Worm (Caenorhabditis elegans): ENCODE results near the gene spp-21.

The spp-21 gene

ce11 chrX:11471893-11472292 is 18.0 kb upstream of the spp-21 start (continued):
- TF ChIP-seq ceh-63 (GFP tag; optimal IDR thresholded peaks at IDR 0.05) = no peak
- TF ChIP-seq Y116A8C.19 (tag; optimal IDR thresholded peaks at IDR 0.05; ENCODE audit: borderline replicate concordance) = no peak
- peak in 2 of 3 experiments; percentile 5 to 6 for TF ChIP-seq ceh-82 (tag; optimal IDR thresholded peaks at IDR 0.05)
- no peak for TF ChIP-seq lir-3 (tag; optimal IDR thresholded peaks at IDR 0.05; ENCODE audit: poor library complexity)
- no peak for TF ChIP-seq F16B12.6 (tag; optimal IDR thresholded peaks at IDR 0.05)
- TF ChIP-seq tlp-1 (tag; optimal IDR thresholded peaks at IDR 0.05) = no peak
- TF ChIP-seq lin-14 (GFP tag; optimal IDR thresholded peaks at IDR 0.05) = peak; percentile 96
- TF ChIP-seq vab-15 (tag; optimal IDR thresholded peaks at IDR 0.05) = no peak
- no peak for TF ChIP-seq hpl-2 (GFP tag; optimal IDR thresholded peaks at IDR 0.05)
- TF ChIP-seq lsy-2 (tag; optimal IDR thresholded peaks at IDR 0.05) = peak; percentile 3 to 25
- TF ChIP-seq fkh-10 (GFP tag; optimal IDR thresholded peaks at IDR 0.05) = peak; percentile 13
- TF ChIP-seq nhr-76 (tag; optimal IDR thresholded peaks at IDR 0.05) = no peak
- no peak for TF ChIP-seq sup-37 (GFP tag; optimal IDR thresholded peaks at IDR 0.05)
- no peak for TF ChIP-seq elt-3 (tag; optimal IDR thresholded peaks at IDR 0.05)
- TF ChIP-seq swsn-7 (tag; optimal IDR thresholded peaks at IDR 0.05) = peak; percentile 25
- TF ChIP-seq nhr-19 (GFP tag; conservative IDR thresholded peaks at IDR 0.05) = peak; percentile 56
- peak; percentile 11; the same call in 1 of the 2 replicates for TF ChIP-seq isw-1 (GFP tag; IDR thresholded peaks at IDR 0.05)
- TF ChIP-seq ets-5 (GFP tag; IDR thresholded peaks at IDR 0.05) = no peak
- peak; percentile 42 for TF ChIP-seq snpc-4 (tag; optimal IDR thresholded peaks at IDR 0.05)
- peak; percentile 51 for TF ChIP-seq unc-86 (tag; optimal IDR thresholded peaks at IDR 0.05)
- peak; percentile 29 for TF ChIP-seq ztf-4 (tag; optimal IDR thresholded peaks at IDR 0.05)
- TF ChIP-seq ceh-88 (GFP tag; IDR thresholded peaks at IDR 0.05) = no peak
- no peak for TF ChIP-seq C04F5.9 (tag; optimal IDR thresholded peaks at IDR 0.05)
- no peak for TF ChIP-seq unc-98 (GFP tag; IDR thresholded peaks at IDR 0.05)
- TF ChIP-seq dsc-1 (tag; optimal IDR thresholded peaks at IDR 0.05) = no peak
- TF ChIP-seq C16A3.4 (tag; optimal IDR thresholded peaks at IDR 0.05) = no peak
- no peak for TF ChIP-seq egl-27 (tag; optimal IDR thresholded peaks at IDR 0.05)
- peak; percentile 25 for TF ChIP-seq pax-3 (tag; optimal IDR thresholded peaks at IDR 0.05)
- TF ChIP-seq nhr-90 (tag; optimal IDR thresholded peaks at IDR 0.05; ENCODE audit: poor library complexity) = no peak
- no peak for TF ChIP-seq alr-1 (tag; optimal IDR thresholded peaks at IDR 0.05; ENCODE audit: borderline replicate concordance)
- TF ChIP-seq sptf-1 (tag; optimal IDR thresholded peaks at IDR 0.05) = no peak
- peak; percentile 24 for TF ChIP-seq egl-13 (tag; optimal IDR thresholded peaks at IDR 0.05)
- no peak for TF ChIP-seq ceh-8 (GFP tag; optimal IDR thresholded peaks at IDR 0.05)
- no peak for TF ChIP-seq hlh-17 (GFP tag; optimal IDR thresholded peaks at IDR 0.05; ENCODE audit: borderline replicate concordance)
- TF ChIP-seq rnt-1 (tag; optimal IDR thresholded peaks at IDR 0.05) = peak; percentile 24
- TF ChIP-seq elt-2 (tag; optimal IDR thresholded peaks at IDR 0.05) = no peak
- peak in 1 of 2 experiments; percentile 88 for TF ChIP-seq mdl-1 (tag; optimal IDR thresholded peaks at IDR 0.05)
- peak; percentile 44 to 65 for TF ChIP-seq lin-35 (GFP tag; optimal IDR thresholded peaks at IDR 0.05)
- no peak for TF ChIP-seq unc-30 (tag; optimal IDR thresholded peaks at IDR 0.05)
- no peak for TF ChIP-seq ceh-90 (tag; optimal IDR thresholded peaks at IDR 0.05)
- TF ChIP-seq nhr-28 (tag; optimal IDR thresholded peaks at IDR 0.05) = no peak
- no peak for TF ChIP-seq pag-3 (tag; optimal IDR thresholded peaks at IDR 0.05; ENCODE audit: borderline replicate concordance, insufficient read depth)
- TF ChIP-seq nhr-85 (tag) = peak; percentile 69
- no peak for TF ChIP-seq efl-1 (optimal IDR thresholded peaks at IDR 0.05)
- TF ChIP-seq efl-1 (GFP tag; optimal IDR thresholded peaks at IDR 0.05 in 1 of 2) = peak; percentile 8 to 91
- TF ChIP-seq mef-2 (tag; optimal IDR thresholded peaks at IDR 0.05) = no peak
- TF ChIP-seq nhr-71 (tag; optimal IDR thresholded peaks at IDR 0.05) = peak; percentile 70
- no peak for TF ChIP-seq zag-1 (tag; optimal IDR thresholded peaks at IDR 0.05)
- no peak for TF ChIP-seq C34B4.2 (tag; optimal IDR thresholded peaks at IDR 0.05)
- TF ChIP-seq tbx-2 (tag; optimal IDR thresholded peaks at IDR 0.05) = peak; percentile 48
